Fruit fly (Drosophila melanogaster): ENCODE measurements around the gene ND-B22.

The ND-B22 gene

DNA sequence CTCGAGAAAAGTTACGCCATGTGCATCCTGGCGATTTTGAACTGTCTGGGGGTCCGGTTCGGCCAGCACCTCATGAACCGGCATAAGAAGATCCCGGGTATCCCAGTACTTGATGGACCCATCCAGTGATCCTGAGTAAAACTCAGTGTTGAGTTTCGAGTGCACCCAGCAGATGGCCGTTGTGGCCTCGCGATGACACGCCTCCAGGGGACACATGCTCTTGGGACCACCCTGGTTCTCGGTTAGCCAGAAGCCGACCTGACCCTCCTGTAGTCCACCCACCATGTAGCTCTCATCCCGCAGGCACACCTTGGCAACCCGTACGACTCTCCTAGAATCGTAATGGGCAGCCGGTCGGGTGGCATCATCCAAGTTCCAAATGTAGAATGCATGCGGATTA, 26.5 kb upstream of the ND-B22 start:
- TF ChIP-seq foxo (GFP tag; optimal IDR thresholded peaks at IDR 0.05) (no peak), OdsH (GFP tag; optimal IDR thresholded peaks at IDR 0.05) (no peak), psq (GFP tag; optimal IDR thresholded peaks at IDR 0.05) (no peak), jim (GFP tag; optimal IDR thresholded peaks at IDR 0.05) (no peak), CG9705 (GFP tag; optimal IDR thresholded peaks at IDR 0.05) (no peak)

DNA sequence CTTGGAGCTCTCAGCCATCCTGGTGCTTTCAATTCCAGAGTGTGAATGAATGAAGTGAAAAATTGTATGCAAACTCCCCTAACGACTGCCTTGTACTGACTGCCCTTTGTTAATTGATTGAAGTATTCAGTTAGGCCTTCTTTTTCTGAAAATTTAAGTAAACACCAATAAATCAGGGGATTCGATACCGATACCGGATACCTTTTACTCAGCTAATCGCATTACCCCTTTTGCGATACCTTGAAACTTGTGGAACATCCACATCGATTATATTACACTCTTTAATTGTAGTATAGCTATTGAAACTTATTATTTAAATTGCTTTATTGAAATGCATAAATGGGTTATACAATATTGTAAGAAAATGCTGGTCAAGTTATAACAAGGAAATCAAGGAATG, 25.2 kb upstream of the ND-B22 start, which contains the start of gene CG16957:
CG16957 (minus strand) TSS at position 101 of the 400 bp plus-strand sequence.
- TF ChIP-seq HLH106 (tag; optimal IDR thresholded peaks at IDR 0.05) (no peak), rgr (GFP tag; optimal IDR thresholded peaks at IDR 0.05) (no peak), OdsH (GFP tag; optimal IDR thresholded peaks at IDR 0.05) (no peak), dmrt93B (GFP tag; optimal IDR thresholded peaks at IDR 0.05) (no peak), Hnf4 (GFP tag; optimal IDR thresholded peaks at IDR 0.05) (no peak), Jra (GFP tag; optimal IDR thresholded peaks at IDR 0.05) (no peak), psq (GFP tag; optimal IDR thresholded peaks at IDR 0.05) (no peak), br (GFP tag; optimal IDR thresholded peaks at IDR 0.05) (no peak), tai (GFP tag; optimal IDR thresholded peaks at IDR 0.05) (no peak), Abd-B (GFP tag; optimal IDR thresholded peaks at IDR 0.05) (no peak), Sp1 (GFP tag; optimal IDR thresholded peaks at IDR 0.05) (no peak), Hr78 (GFP tag; optimal IDR thresholded peaks at IDR 0.05) (no peak), dl (GFP tag; optimal IDR thresholded peaks at IDR 0.05; ENCODE audit: insufficient read depth in 1 of 2, partially characterized antibody in 2 of 2) (no peak), pan (optimal IDR thresholded peaks at IDR 0.05) (no peak), lola (GFP tag; optimal IDR thresholded peaks at IDR 0.05) (no peak), jim (GFP tag; optimal IDR thresholded peaks at IDR 0.05) (no peak), usp (GFP tag; optimal IDR thresholded peaks at IDR 0.05) (no peak), CG32264 (GFP tag; optimal IDR thresholded peaks at IDR 0.05) (no peak), Dif (GFP tag; optimal IDR thresholded peaks at IDR 0.05; ENCODE audit: partially characterized antibody) (no peak), CG9705 (GFP tag; optimal IDR thresholded peaks at IDR 0.05) (no peak)

DNA sequence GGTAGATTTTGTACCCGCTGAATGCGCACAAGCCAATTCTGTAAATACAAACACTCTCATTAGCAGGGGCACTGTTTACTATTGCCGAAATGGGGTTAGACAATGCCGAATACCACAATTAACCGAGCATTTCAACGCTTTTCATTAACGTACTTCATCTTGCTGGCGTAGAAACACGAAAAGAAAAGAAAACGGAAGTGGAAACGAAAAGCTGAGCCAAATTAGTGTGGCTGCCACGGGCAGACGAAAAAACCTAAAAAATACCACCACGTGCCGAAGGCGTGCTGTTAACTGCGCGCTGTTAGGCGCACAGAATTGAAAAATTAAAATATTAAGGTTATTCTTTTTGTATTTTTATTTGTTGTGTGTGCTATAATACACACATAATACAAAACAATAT, 24.0 kb upstream of the ND-B22 start, which contains the start of gene RpL24:
RpL24 (minus strand) TSS at position 229 of the 400 bp plus-strand sequence.
- peak; percentile 74 for TF ChIP-seq psq (GFP tag; optimal IDR thresholded peaks at IDR 0.05)
- no peak for TF ChIP-seq Abd-B (GFP tag; optimal IDR thresholded peaks at IDR 0.05)
- no peak for TF ChIP-seq Vsx2 (GFP tag; optimal IDR thresholded peaks at IDR 0.05; ENCODE audit: partially characterized antibody)
- TF ChIP-seq pan (optimal IDR thresholded peaks at IDR 0.05): no peak
- peak; percentile 75 for TF ChIP-seq Mio (GFP tag; optimal IDR thresholded peaks at IDR 0.05)
- peak; percentile 87 for TF ChIP-seq dmrt93B (GFP tag; optimal IDR thresholded peaks at IDR 0.05)
- TF ChIP-seq Myc (optimal IDR thresholded peaks at IDR 0.05): peak; percentile 77
- TF ChIP-seq usp (GFP tag; optimal IDR thresholded peaks at IDR 0.05): no peak
- TF ChIP-seq jim (GFP tag; optimal IDR thresholded peaks at IDR 0.05): no peak
- TF ChIP-seq Hnf4 (GFP tag; optimal IDR thresholded peaks at IDR 0.05): no peak
- TF ChIP-seq lola (GFP tag; optimal IDR thresholded peaks at IDR 0.05): no peak
- TF ChIP-seq ey (GFP tag; optimal IDR thresholded peaks at IDR 0.05): peak; percentile 69
- TF ChIP-seq N (GFP tag; optimal IDR thresholded peaks at IDR 0.05): no peak
- no peak for TF ChIP-seq GATAd (GFP tag; optimal IDR thresholded peaks at IDR 0.05)
- peak; percentile 91 for TF ChIP-seq h (GFP tag; optimal IDR thresholded peaks at IDR 0.05)
- no peak for TF ChIP-seq CrebA (GFP tag; optimal IDR thresholded peaks at IDR 0.05; ENCODE audit: borderline replicate concordance)
- TF ChIP-seq CG9705 (GFP tag; optimal IDR thresholded peaks at IDR 0.05): peak; percentile 93
- no peak for TF ChIP-seq tai (GFP tag; optimal IDR thresholded peaks at IDR 0.05)
- TF ChIP-seq woc (GFP tag; optimal IDR thresholded peaks at IDR 0.05): peak; percentile 53
- TF ChIP-seq dl (GFP tag; optimal IDR thresholded peaks at IDR 0.05; ENCODE audit: insufficient read depth in 1 of 2, partially characterized antibody in 2 of 2): no peak
- peak; percentile 87 for TF ChIP-seq OdsH (GFP tag; optimal IDR thresholded peaks at IDR 0.05)
- TF ChIP-seq dsf (GFP tag; optimal IDR thresholded peaks at IDR 0.05; ENCODE audit: borderline replicate concordance): peak; percentile 27
- TF ChIP-seq Jra (GFP tag; optimal IDR thresholded peaks at IDR 0.05): no peak
- TF ChIP-seq Hr83 (GFP tag; optimal IDR thresholded peaks at IDR 0.05; ENCODE audit: poor library complexity, severe bottlenecking): peak; percentile 92
- peak; percentile 89 for TF ChIP-seq sv (GFP tag; optimal IDR thresholded peaks at IDR 0.05)
- TF ChIP-seq Rel (GFP tag; optimal IDR thresholded peaks at IDR 0.05): peak; percentile 61
- TF ChIP-seq Rel (tag; optimal IDR thresholded peaks at IDR 0.05): peak; percentile 69
- peak; percentile 96 for TF ChIP-seq rgr (GFP tag; optimal IDR thresholded peaks at IDR 0.05)
- TF ChIP-seq sage (GFP tag; optimal IDR thresholded peaks at IDR 0.05): peak; percentile 87
- TF ChIP-seq HLH106 (tag; optimal IDR thresholded peaks at IDR 0.05): peak; percentile 76
- no peak for TF ChIP-seq Dfd (GFP tag; optimal IDR thresholded peaks at IDR 0.05)
- TF ChIP-seq Hr78 (GFP tag; optimal IDR thresholded peaks at IDR 0.05): no peak
- TF ChIP-seq Dif (GFP tag; optimal IDR thresholded peaks at IDR 0.05; ENCODE audit: partially characterized antibody): no peak
- peak; percentile 63 for TF ChIP-seq CG32264 (GFP tag; optimal IDR thresholded peaks at IDR 0.05)
- TF ChIP-seq br (GFP tag; optimal IDR thresholded peaks at IDR 0.05): peak; percentile 90
- peak; percentile 91 for TF ChIP-seq Sp1 (GFP tag; optimal IDR thresholded peaks at IDR 0.05)
- peak; percentile 53 to 82 for TF ChIP-seq foxo (GFP tag; optimal IDR thresholded peaks at IDR 0.05)
- TF ChIP-seq brk (GFP tag; optimal IDR thresholded peaks at IDR 0.05): no peak
- peak; percentile 83 for TF ChIP-seq fru (GFP tag; optimal IDR thresholded peaks at IDR 0.05)

Data from whole organism, wandering third instar larva.